Fruit fly (Drosophila melanogaster) whole organism, embryonic: ENCODE measurements around the gene Rab3-GAP.

ENCODE experiments used
- Asciz ChIP-seq: fragments of 200-800 bp; sonication (Bioruptor generic); optimal IDR thresholded peaks from 2 replicates; lab custom pipeline; 2017; ENCODE audit warnings: missing biosample characterization, mild to moderate bottlenecking, missing genetic modification characterization, missing genetic modification reagents
- CG10209 ChIP-seq: fragments of 200-800 bp; sonication (Bioruptor generic); optimal IDR thresholded peaks from 3 replicates; lab custom pipeline; 2017; ENCODE audit warnings: missing biosample characterization, mild to moderate bottlenecking, missing genetic modification characterization, missing genetic modification reagents
- CG10979 ChIP-seq: fragments of 200-800 bp; sonication (Bioruptor generic); optimal IDR thresholded peaks from 2 replicates; lab custom pipeline; 2018; ENCODE audit warnings: missing biosample characterization, mild to moderate bottlenecking, missing genetic modification characterization, moderate library complexity
- CG12659 ChIP-seq: fragments of 200-800 bp; sonication (Bioruptor generic); optimal IDR thresholded peaks from 3 replicates; lab custom pipeline; 2017; ENCODE audit warnings: mild to moderate bottlenecking, missing biosample characterization, missing genetic modification reagents, missing genetic modification characterization
- CG12942 ChIP-seq: fragments of 200-800 bp; sonication (Bioruptor generic); optimal IDR thresholded peaks from 3 replicates; lab custom pipeline; 2016; ENCODE audit warnings: missing biosample characterization, missing genetic modification characterization
- CG13424 ChIP-seq: fragments of 200-800 bp; sonication (Bioruptor generic); optimal IDR thresholded peaks from 2 replicates; lab custom pipeline; 2019; ENCODE audit warnings: missing biosample characterization, mild to moderate bottlenecking, missing genetic modification characterization, moderate library complexity
- CG14965 ChIP-seq: fragments of 200-800 bp; sonication (Bioruptor generic); optimal IDR thresholded peaks from 2 replicates; lab custom pipeline; 2016; ENCODE audit warnings: missing biosample characterization, missing genetic modification characterization, borderline replicate concordance
- CG15514 ChIP-seq: fragments of 200-800 bp; sonication (Bioruptor generic); optimal IDR thresholded peaks from 3 replicates; lab custom pipeline; 2017; ENCODE audit warnings: missing biosample characterization, missing genetic modification characterization, mild to moderate bottlenecking, moderate library complexity, missing genetic modification reagents
- CG1603 ChIP-seq: fragments of 200-800 bp; sonication (Bioruptor generic); optimal IDR thresholded peaks from 2 replicates; lab custom pipeline; 2019; ENCODE audit warnings: missing biosample characterization, mild to moderate bottlenecking, missing genetic modification characterization, moderate library complexity
- CG16813 ChIP-seq: fragments of 200-800 bp; sonication (Bioruptor generic); IDR thresholded peaks from 3 replicates; pipeline ENCODE4 v1.3.6; 2022; ENCODE audit warnings: missing biosample characterization, missing genetic modification characterization; ENCODE audit not compliant: partially characterized antibody
- CG17385 ChIP-seq: fragments of 200-800 bp; sonication (Bioruptor generic); optimal IDR thresholded peaks from 3 replicates; lab custom pipeline; 2018; ENCODE audit warnings: missing biosample characterization, mild to moderate bottlenecking, missing genetic modification characterization
- CG31224 ChIP-seq: fragments of 200-800 bp; sonication (Bioruptor generic); IDR thresholded peaks from 2 replicates; pipeline ENCODE4 v1.3.6; 2022; ENCODE audit warnings: missing biosample characterization, missing genetic modification characterization
- CG4617 ChIP-seq: fragments of 200-800 bp; sonication (Bioruptor generic); optimal IDR thresholded peaks from 3 replicates; lab custom pipeline; 2016; ENCODE audit warnings: missing biosample characterization, missing genetic modification characterization, borderline replicate concordance
- CG8290 ChIP-seq, 3 experiments: fragments of 200-800 bp; sonication (Bioruptor generic); optimal IDR thresholded peaks; 2 replicates each; lab custom pipeline; 2016 to 2019; ENCODE audit warnings: missing biosample characterization in 3 of 3, missing genetic modification characterization in 3 of 3, mild to moderate bottlenecking in 2 of 3, moderate library complexity in 1 of 3
- CG8924 ChIP-seq: fragments of 200-800 bp; optimal IDR thresholded peaks from 3 replicates; lab custom pipeline; 2019; ENCODE audit warnings: missing biosample characterization, mild to moderate bottlenecking, missing genetic modification characterization, moderate library complexity
- CG9932 ChIP-seq: fragments of 200-800 bp; sonication (Bioruptor generic); IDR thresholded peaks from 2 replicates; pipeline ENCODE4 v1.3.6; 2022; ENCODE audit warnings: missing biosample characterization, missing genetic modification characterization
- D ChIP-seq, 2 experiments: fragments of 200-800 bp in 1 of 2; fragments of >200 bp in 1 of 2; sonication (Bioruptor generic) in 1 of 2; optimal IDR thresholded peaks; 2 replicates in 1 of 2; 3 replicates in 1 of 2; lab custom pipeline; 2017; ENCODE audit warnings: mild to moderate bottlenecking in 1 of 2, missing biosample characterization in 1 of 2, missing genetic modification characterization in 1 of 2, missing genetic modification reagents in 1 of 2
- Dll ChIP-seq: fragments of 200-800 bp; sonication (Bioruptor generic); IDR thresholded peaks from 4 replicates; pipeline ENCODE4 v1.3.6; 2022; ENCODE audit warnings: missing biosample characterization, missing genetic modification characterization; ENCODE audit not compliant: partially characterized antibody
- Elba2 ChIP-seq: fragments of 200-800 bp; sonication (Bioruptor generic); optimal IDR thresholded peaks from 3 replicates; lab custom pipeline; 2016; ENCODE audit warnings: missing biosample characterization, missing genetic modification characterization
- Ets97D ChIP-seq: fragments of 200-800 bp; sonication (Bioruptor generic); optimal IDR thresholded peaks from 3 replicates; lab custom pipeline; 2016; ENCODE audit warnings: missing biosample characterization, missing genetic modification characterization
- Fer3 ChIP-seq: fragments of 200-800 bp; sonication (Bioruptor generic); optimal IDR thresholded peaks from 2 replicates; lab custom pipeline; 2018; ENCODE audit warnings: missing biosample characterization, mild to moderate bottlenecking, missing genetic modification characterization, moderate library complexity
- Hmr ChIP-seq: fragments of 200-800 bp; sonication (Bioruptor generic); optimal IDR thresholded peaks from 3 replicates; lab custom pipeline; 2017; ENCODE audit warnings: mild to moderate bottlenecking, missing biosample characterization, missing genetic modification reagents, missing genetic modification characterization
- Hr51 ChIP-seq, 2 experiments: fragments of 200-800 bp; sonication (Bioruptor generic); optimal IDR thresholded peaks; 2 replicates in 1 of 2; 3 replicates in 1 of 2; lab custom pipeline; 2016 to 2018; ENCODE audit warnings: missing biosample characterization in 2 of 2, missing genetic modification characterization in 2 of 2, mild to moderate bottlenecking in 1 of 2, moderate library complexity in 1 of 2
- Myb ChIP-seq: fragments of 200-800 bp; sonication (Bioruptor generic); optimal IDR thresholded peaks from 2 replicates; lab custom pipeline; 2016; ENCODE audit warnings: missing biosample characterization, missing genetic modification characterization
- Sry-δ ChIP-seq: fragments of 200-800 bp; sonication (Bioruptor generic); optimal IDR thresholded peaks from 2 replicates; lab custom pipeline; 2016; ENCODE audit warnings: missing biosample characterization, missing genetic modification characterization
- Ssrp ChIP-seq: fragments of 200-800 bp; sonication (Bioruptor generic); optimal IDR thresholded peaks from 2 replicates; lab custom pipeline; 2018; ENCODE audit warnings: missing biosample characterization, mild to moderate bottlenecking, missing genetic modification characterization, moderate library complexity
- Xbp1 ChIP-seq: fragments of 200-800 bp; sonication (Bioruptor generic); optimal IDR thresholded peaks from 3 replicates; lab custom pipeline; 2016; ENCODE audit warnings: missing biosample characterization, mild to moderate bottlenecking, missing genetic modification characterization
- bsh ChIP-seq, 2 experiments: fragments of 200-800 bp; sonication (Bioruptor generic); optimal IDR thresholded peaks; 2 replicates each; lab custom pipeline; 2017 to 2018; ENCODE audit warnings: mild to moderate bottlenecking in 2 of 2, missing biosample characterization in 2 of 2, missing genetic modification characterization in 2 of 2, moderate library complexity in 1 of 2
- cad ChIP-seq: fragments of >200 bp; optimal IDR thresholded peaks from 2 replicates; lab custom pipeline; 2017; ENCODE audit warnings: missing biosample characterization, missing genetic modification characterization
- cas ChIP-seq: fragments of 200-800 bp; sonication (Bioruptor generic); IDR thresholded peaks from 2 replicates; pipeline ENCODE4 v1.3.6; 2022; ENCODE audit warnings: missing biosample characterization, missing genetic modification characterization
- chif ChIP-seq, 2 experiments: fragments of 200-800 bp; sonication (Bioruptor generic); optimal IDR thresholded peaks; 3 replicates each; lab custom pipeline; 2016; ENCODE audit warnings: missing biosample characterization in 2 of 2, missing genetic modification characterization in 2 of 2
- dati ChIP-seq: fragments of 200-800 bp; sonication (Bioruptor generic); IDR thresholded peaks from 2 replicates; pipeline ENCODE4 v1.3.6; 2022; ENCODE audit warnings: missing biosample characterization, missing genetic modification characterization
- ind ChIP-seq: fragments of 200-800 bp; sonication (Bioruptor generic); optimal IDR thresholded peaks from 3 replicates; lab custom pipeline; 2016; ENCODE audit warnings: missing biosample characterization, missing genetic modification characterization
- jing ChIP-seq: fragments of 200-800 bp; sonication (Bioruptor generic); optimal IDR thresholded peaks from 2 replicates; lab custom pipeline; 2018; ENCODE audit warnings: missing biosample characterization, mild to moderate bottlenecking, missing genetic modification characterization
- ken ChIP-seq: fragments of 200-800 bp; sonication (Bioruptor generic); IDR thresholded peaks from 3 replicates; pipeline ENCODE4 v1.3.6; 2022; ENCODE audit warnings: missing biosample characterization, missing genetic modification characterization
- lilli ChIP-seq: fragments of 200-800 bp; sonication (Bioruptor generic); optimal IDR thresholded peaks from 3 replicates; lab custom pipeline; 2016; ENCODE audit warnings: missing biosample characterization, missing genetic modification characterization
- lmd ChIP-seq: fragments of 200-800 bp; sonication (Bioruptor generic); IDR thresholded peaks from 2 replicates; pipeline ENCODE4 v1.3.6; 2022; ENCODE audit warnings: missing biosample characterization, missing genetic modification characterization
- lov ChIP-seq, 2 experiments: fragments of 200-800 bp in 1 of 2; fragments of >200 bp in 1 of 2; sonication (Bioruptor generic) in 1 of 2; IDR thresholded peaks in 1 of 2; optimal IDR thresholded peaks in 1 of 2; 2 replicates in 1 of 2; 3 replicates in 1 of 2; pipeline versions ENCODE4 v1.3.6 to Lab custom; 2017 to 2022; ENCODE audit warnings: missing biosample characterization in 1 of 2, missing genetic modification characterization in 1 of 2
- nerfin-2 ChIP-seq: fragments of 200-800 bp; sonication (Bioruptor generic); IDR thresholded peaks from 2 replicates; pipeline ENCODE4 v1.3.6; 2022; ENCODE audit warnings: missing biosample characterization, missing genetic modification characterization; ENCODE audit not compliant: partially characterized antibody
- onecut ChIP-seq: fragments of 200-800 bp; sonication (Bioruptor generic); IDR thresholded peaks from 2 replicates; pipeline ENCODE4 v1.3.6; 2022; ENCODE audit warnings: missing biosample characterization, missing genetic modification characterization
- phol ChIP-seq: fragments of 200-800 bp; sonication (Bioruptor generic); optimal IDR thresholded peaks from 3 replicates; lab custom pipeline; 2018; ENCODE audit warnings: missing biosample characterization, mild to moderate bottlenecking, missing genetic modification characterization, moderate library complexity
- row ChIP-seq: fragments of 200-800 bp; sonication (Bioruptor generic); IDR thresholded peaks from 3 replicates; pipeline ENCODE4 v1.3.6; 2022; ENCODE audit warnings: missing biosample characterization, missing genetic modification characterization
- sd ChIP-seq: fragments of 200-800 bp; sonication (Bioruptor generic); optimal IDR thresholded peaks from 3 replicates; lab custom pipeline; 2018; ENCODE audit warnings: missing biosample characterization, mild to moderate bottlenecking, missing genetic modification characterization, moderate library complexity
- sima ChIP-seq: fragments of 200-800 bp; sonication (Bioruptor generic); optimal IDR thresholded peaks from 2 replicates; lab custom pipeline; 2016; ENCODE audit warnings: missing biosample characterization, missing genetic modification characterization
- slbo ChIP-seq: fragments of 200-800 bp; sonication (Bioruptor generic); IDR thresholded peaks from 2 replicates; pipeline ENCODE4 v1.3.6; 2022; ENCODE audit warnings: missing biosample characterization, missing genetic modification characterization
- trh ChIP-seq: fragments of 200-800 bp; sonication (Bioruptor generic); optimal IDR thresholded peaks from 2 replicates; lab custom pipeline; 2016; ENCODE audit warnings: missing biosample characterization, missing genetic modification characterization
- vvl ChIP-seq: fragments of 200-800 bp; sonication (Bioruptor generic); IDR thresholded peaks from 2 replicates; pipeline ENCODE4 v1.3.6; 2022; ENCODE audit warnings: missing biosample characterization, missing genetic modification characterization
- wek ChIP-seq: fragments of 200-800 bp; sonication (Bioruptor generic); optimal IDR thresholded peaks from 3 replicates; lab custom pipeline; 2018; ENCODE audit warnings: missing biosample characterization, mild to moderate bottlenecking, missing genetic modification characterization, moderate library complexity

The Rab3-GAP gene

DNA sequence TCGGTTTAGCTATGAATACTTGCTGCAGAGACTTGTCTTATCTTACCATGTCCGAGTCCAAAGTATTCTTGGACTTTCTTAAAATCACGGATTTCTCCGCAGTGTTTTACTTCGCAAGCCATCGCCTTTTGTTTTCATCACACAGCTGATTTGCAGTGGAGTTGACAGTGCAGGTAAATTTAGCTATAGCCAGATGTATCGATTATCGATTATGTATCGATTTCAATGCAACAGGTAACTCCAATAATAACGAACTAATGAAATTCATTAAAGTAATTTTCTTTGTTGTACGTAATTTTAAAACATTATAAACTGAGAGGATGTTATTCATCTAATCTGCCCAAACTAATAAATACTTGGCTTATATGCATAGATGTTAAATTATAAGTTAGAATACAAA lies at the start of gene Rab3-GAP (continued):
- TF ChIP-seq Ets97D = peak; percentile 11
- TF ChIP-seq phol (tag; lab: Kevin White, UChicago) = peak; percentile 36
- peak in 1 of 2 experiments; percentile 39 for TF ChIP-seq bsh (GFP tag; optimal IDR thresholded peaks at IDR 0.05; lab: Kevin White, UChicago)
- TF ChIP-seq trh (GFP tag; lab: Kevin White, UChicago) = no peak
- peak; percentile 60 for TF ChIP-seq CG15514
- peak; percentile 23 for TF ChIP-seq CG10979 (tag; lab: Kevin White, UChicago)
- TF ChIP-seq CG14965 (GFP tag; lab: Kevin White, UChicago) = no peak
- no peak for TF ChIP-seq wek (GFP tag; lab: Kevin White, UChicago)
- peak; percentile 6 for TF ChIP-seq CG4617 (GFP tag; lab: Kevin White, UChicago)
- no peak for TF ChIP-seq dati (GFP tag; lab: Robert Waterston, UW)
- TF ChIP-seq Xbp1 = peak; percentile 17
- no peak for TF ChIP-seq sd (tag; lab: Kevin White, UChicago)
- peak; percentile 29; the same call in 1 of the 2 replicates for TF ChIP-seq onecut (GFP tag; lab: Robert Waterston, UW)
- TF ChIP-seq cad (GFP tag; lab: Kevin White, UChicago) = no peak
- TF ChIP-seq sima = no peak
- peak; percentile 30 for TF ChIP-seq CG13424
- TF ChIP-seq Sry-δ = peak; percentile 48
- no peak; the same call in 1 of the 2 replicates for TF ChIP-seq nerfin-2
- TF ChIP-seq ken (GFP tag; lab: Robert Waterston, UW) = no peak
- TF ChIP-seq CG8290 (GFP tag; optimal IDR thresholded peaks at IDR 0.05; lab: Kevin White, UChicago) = peak; percentile 26
- TF ChIP-seq CG8290 (tag; optimal IDR thresholded peaks at IDR 0.05; lab: Kevin White, UChicago) = no peak
- TF ChIP-seq ind (GFP tag; lab: Kevin White, UChicago) = peak; percentile 11
- peak; percentile 36 for TF ChIP-seq Asciz (GFP tag; lab: Kevin White, UChicago)
- TF ChIP-seq lilli (GFP tag; lab: Kevin White, UChicago) = peak; percentile 37
- 0 out of 2 replicates have a peak, but pooled peaks have one; percentile 10 for TF ChIP-seq CG9932 (GFP tag; lab: Robert Waterston, UW)
- peak; percentile 20 for TF ChIP-seq CG8924 (tag; lab: Kevin White, UChicago)
- no peak for TF ChIP-seq cas (GFP tag; lab: Robert Waterston, UW)
- peak; percentile 20 for TF ChIP-seq Elba2
- no peak for TF ChIP-seq Hr51 (GFP tag; optimal IDR thresholded peaks at IDR 0.05; lab: Kevin White, UChicago)
- peak; percentile 59 for TF ChIP-seq CG1603 (tag; lab: Kevin White, UChicago)
- no peak for TF ChIP-seq jing (GFP tag; lab: Kevin White, UChicago)
- TF ChIP-seq CG12942 (GFP tag; lab: Kevin White, UChicago) = peak; percentile 34
- no peak for TF ChIP-seq Hmr (GFP tag; lab: Kevin White, UChicago)
- no peak for TF ChIP-seq CG17385 (GFP tag; lab: Kevin White, UChicago)
- TF ChIP-seq lov (optimal IDR thresholded peaks at IDR 0.05; lab: Kevin White, UChicago) = no peak
- TF ChIP-seq lov (GFP tag; IDR thresholded peaks at IDR 0.05; lab: Robert Waterston, UW) = no peak
- TF ChIP-seq slbo = peak; percentile 66
- TF ChIP-seq Fer3 (tag; lab: Kevin White, UChicago) = peak; percentile 34
- TF ChIP-seq CG31224 (GFP tag; lab: Robert Waterston, UW) = no peak
- TF ChIP-seq CG16813 = peak; percentile 45; the same call in 2 of the 3 replicates
- no peak for TF ChIP-seq Ssrp (tag; lab: Kevin White, UChicago)
- TF ChIP-seq CG12659 (GFP tag; lab: Kevin White, UChicago) = peak; percentile 22
- TF ChIP-seq vvl (GFP tag; lab: Robert Waterston, UW) = peak; percentile 59
- peak; percentile 76 for TF ChIP-seq Dll (GFP tag; lab: Robert Waterston, UW)
- TF ChIP-seq row = peak; percentile 85
- peak; percentile 10; the same call in 1 of the 2 replicates for TF ChIP-seq lmd (GFP tag; lab: Robert Waterston, UW)
- TF ChIP-seq chif (GFP tag; optimal IDR thresholded peaks at IDR 0.05; lab: Kevin White, UChicago) = peak in 1 of 2 experiments; percentile 16
- no peak for TF ChIP-seq D (optimal IDR thresholded peaks at IDR 0.05; lab: Kevin White, UChicago)
- TF ChIP-seq D (GFP tag; optimal IDR thresholded peaks at IDR 0.05; lab: Kevin White, UChicago) = no peak
- TF ChIP-seq CG10209 = no peak
- peak; percentile 9 for TF ChIP-seq Myb
